Worm (Caenorhabditis elegans) whole organism, L3 larva: ENCODE measurements around the gene wht-7.
A peak's percentile ranks its signal among the peaks of the same experiment; 100 is the strongest.

Experiments
- ZK546.5 ChIP-seq: sonication (generic microtip); optimal IDR thresholded peaks from 2 replicates; lab custom pipeline; 2017; ENCODE audit warnings: missing biosample characterization, missing genetic modification characterization
- aly-2 ChIP-seq: fragments of 150-350 bp; optimal IDR thresholded peaks from 2 replicates; lab custom pipeline; 2014; ENCODE audit warnings: missing biosample characterization, missing genetic modification characterization
- ama-1 ChIP-seq: fragments of 150-350 bp; optimal IDR thresholded peaks from 2 replicates; lab custom pipeline; 2018
- ceh-82 ChIP-seq: fragments of 150-350 bp; optimal IDR thresholded peaks from 2 replicates; lab custom pipeline; 2014; ENCODE audit warnings: missing biosample characterization, missing genetic modification characterization
- ceh-9 ChIP-seq: sonication (generic microtip); optimal IDR thresholded peaks from 2 replicates; lab custom pipeline; 2018; ENCODE audit warnings: missing biosample characterization, missing genetic modification characterization
- daf-12 ChIP-seq: fragments of 150-350 bp; optimal IDR thresholded peaks from 2 replicates; lab custom pipeline; 2014; ENCODE audit warnings: missing biosample characterization, missing genetic modification reagents, missing genetic modification characterization
- egl-27 ChIP-seq: sonication (generic microtip); optimal IDR thresholded peaks from 4 replicates; lab custom pipeline; 2017; ENCODE audit warnings: missing biosample characterization, missing genetic modification reagents, missing genetic modification characterization
- egl-5 ChIP-seq: fragments of 150-350 bp; optimal IDR thresholded peaks from 2 replicates; lab custom pipeline; 2017; ENCODE audit warnings: missing biosample characterization, missing genetic modification reagents, missing genetic modification characterization, inconsistent platforms
- elt-3 ChIP-seq, 3 experiments: fragments of 150-350 bp in 1 of 3; sonication (generic microtip) in 2 of 3; optimal IDR thresholded peaks; 2 replicates in 2 of 3; 4 replicates in 1 of 3; lab custom pipeline; 2014 to 2017; ENCODE audit warnings: missing biosample characterization in 3 of 3, missing genetic modification characterization in 3 of 3
- fos-1 ChIP-seq: fragments of 150-350 bp; optimal IDR thresholded peaks from 2 replicates; lab custom pipeline; 2014; ENCODE audit warnings: missing biosample characterization, missing genetic modification characterization
- hmg-11 ChIP-seq: sonication (generic microtip); optimal IDR thresholded peaks from 2 replicates; lab custom pipeline; 2016; ENCODE audit warnings: missing genetic modification characterization, missing compliant biosample characterization
- lsy-12 ChIP-seq: sonication (generic microtip); optimal IDR thresholded peaks from 2 replicates; lab custom pipeline; 2016; ENCODE audit warnings: mild to moderate bottlenecking, missing genetic modification characterization, missing compliant biosample characterization
- mdl-1 ChIP-seq: fragments of 150-350 bp; optimal IDR thresholded peaks from 2 replicates; lab custom pipeline; 2014; ENCODE audit warnings: missing biosample characterization, missing genetic modification characterization
- nfya-1 ChIP-seq: sonication (generic microtip); optimal IDR thresholded peaks from 2 replicates; lab custom pipeline; 2017; ENCODE audit warnings: missing genetic modification characterization, mild to moderate bottlenecking, missing compliant biosample characterization, antibody characterized with exemption, moderate library complexity; ENCODE audit not compliant: insufficient read depth
- nhr-237 ChIP-seq: fragments of 150-350 bp; optimal IDR thresholded peaks from 2 replicates; lab custom pipeline; 2014; ENCODE audit warnings: missing biosample characterization, missing genetic modification characterization
- nhr-25 ChIP-seq: sonication (generic microtip); optimal IDR thresholded peaks from 2 replicates; lab custom pipeline; 2017; ENCODE audit warnings: missing biosample characterization, missing genetic modification characterization
- nhr-67 ChIP-seq: fragments of 150-350 bp; optimal IDR thresholded peaks from 2 replicates; lab custom pipeline; 2014; ENCODE audit warnings: missing biosample characterization, missing genetic modification characterization
- nhr-76 ChIP-seq: fragments of 150-350 bp; sonication (generic microtip); optimal IDR thresholded peaks from 5 replicates; lab custom pipeline; 2014; ENCODE audit warnings: missing biosample characterization, missing genetic modification characterization
- nhr-77 ChIP-seq: fragments of 150-350 bp; optimal IDR thresholded peaks from 2 replicates; lab custom pipeline; 2014; ENCODE audit warnings: missing biosample characterization, missing genetic modification characterization
- sea-2 ChIP-seq: fragments of 150-350 bp; sonication (generic microtip); optimal IDR thresholded peaks from 4 replicates; lab custom pipeline; 2014; ENCODE audit warnings: missing biosample characterization, missing genetic modification reagents, missing genetic modification characterization
- skn-1 ChIP-seq: fragments of 150-350 bp; optimal IDR thresholded peaks from 2 replicates; lab custom pipeline; 2014; ENCODE audit warnings: missing biosample characterization, missing genetic modification characterization
- zag-1 ChIP-seq: fragments of 150-350 bp; optimal IDR thresholded peaks from 2 replicates; lab custom pipeline; 2014; ENCODE audit warnings: missing biosample characterization, missing genetic modification characterization
- ztf-11 ChIP-seq: fragments of 150-350 bp; optimal IDR thresholded peaks from 2 replicates; lab custom pipeline; 2014; ENCODE audit warnings: missing biosample characterization, missing genetic modification characterization
- ztf-4 ChIP-seq: fragments of 150-350 bp; optimal IDR thresholded peaks from 2 replicates; lab custom pipeline; 2014; ENCODE audit warnings: missing biosample characterization, missing genetic modification characterization

wht-7 gene

ce11 chrIII:6105897-6106296, 43.5 kb downstream of the wht-7 start:
- TF ChIP-seq egl-5 (peak; percentile 31), ztf-4 (tag; lab: Kevin White, UChicago) (no peak)

ce11 chrIII:6102762-6103161, 46.6 kb downstream of the wht-7 start, which contains the start of gene C05D10.4:
Gene C05D10.4 (minus strand): TSS chrIII:6102862.
- TF ChIP-seq aly-2 (tag; lab: Kevin White, UChicago) (no peak), nhr-237 (tag; lab: Kevin White, UChicago) (no peak), ZK546.5 (tag; lab: Kevin White, UChicago) (no peak), ceh-82 (tag; lab: Kevin White, UChicago) (no peak), sea-2 (no peak), nhr-77 (tag; lab: Kevin White, UChicago) (no peak), nhr-67 (no peak), lsy-12 (tag; lab: Kevin White, UChicago) (no peak), elt-3 (tag; optimal IDR thresholded peaks at IDR 0.05; lab: Kevin White, UChicago) (no peak), mdl-1 (tag; lab: Kevin White, UChicago) (no peak), hmg-11 (tag; lab: Kevin White, UChicago) (no peak), ztf-4 (tag; lab: Kevin White, UChicago) (no peak), ama-1 (lab: Kevin White, UChicago) (no peak), nhr-76 (no peak), ceh-9 (tag; lab: Kevin White, UChicago) (no peak), zag-1 (tag; lab: Kevin White, UChicago) (no peak), nfya-1 (tag; lab: Kevin White, UChicago) (no peak), fos-1 (tag; lab: Kevin White, UChicago) (no peak), ztf-11 (tag; lab: Kevin White, UChicago) (no peak), daf-12 (tag; lab: Kevin White, UChicago) (no peak)

- no peak for TF ChIP-seq ceh-9 (tag; lab: Kevin White, UChicago)
- no peak for TF ChIP-seq egl-27 (tag; lab: Kevin White, UChicago)
- TF ChIP-seq sea-2: no peak
- TF ChIP-seq skn-1 (tag; lab: Kevin White, UChicago): no peak
- peak; percentile 18 for TF ChIP-seq nhr-25 (tag; lab: Kevin White, UChicago)
Measured at ce11 chrIII:6095654-6096053, 53.7 kb downstream of the wht-7 start.
